Fruit fly (Drosophila melanogaster): Measurements from ENCODE around the gene p130CAS.
A peak's percentile ranks its signal among the peaks of the same experiment; 100 is the strongest.

DNA sequence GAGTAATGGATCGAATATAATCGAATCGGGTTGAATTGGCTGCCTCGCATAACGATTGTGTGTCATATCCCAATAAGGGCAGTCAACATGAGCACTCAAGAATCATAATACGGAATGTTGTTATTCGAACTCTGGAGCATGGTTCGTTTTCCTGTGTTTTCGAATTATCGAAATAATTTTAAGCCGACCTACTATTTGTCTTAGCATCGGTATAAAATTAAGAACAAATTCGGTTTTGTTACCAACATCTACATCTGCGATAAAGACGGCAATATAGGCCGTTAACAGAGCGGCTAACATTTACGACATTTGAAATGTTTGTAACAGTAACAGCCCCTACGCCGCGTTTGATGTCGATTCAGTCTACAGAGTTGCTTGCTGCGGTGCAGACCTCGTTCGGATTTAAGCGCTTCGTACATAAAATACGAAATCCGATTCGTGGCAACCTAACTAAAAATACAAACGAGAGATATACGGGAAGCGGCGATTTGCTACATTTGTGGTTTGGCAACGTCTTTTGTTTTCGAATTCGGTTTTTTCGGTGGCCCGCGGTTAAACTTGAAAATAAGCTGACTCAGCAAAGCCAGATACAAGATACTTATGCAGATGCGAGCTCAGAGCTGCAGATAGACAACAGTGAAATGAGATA is 7.9 kb downstream of the p130CAS start:
- no peak for TF ChIP-seq vnd (GFP tag; IDR thresholded peaks at IDR 0.05; ENCODE audit: partially characterized antibody)
- TF ChIP-seq chm (GFP tag; IDR thresholded peaks at IDR 0.05): peak; percentile 67
- TF ChIP-seq CG7928 (GFP tag; optimal IDR thresholded peaks at IDR 0.05): no peak

Measured in whole organism, embryonic.